Worm (Caenorhabditis elegans) whole organism, L1 larva: ENCODE measurements around the gene clec-232.
A peak's percentile ranks its signal among the peaks of the same experiment; 100 is the strongest.

ENCODE experiments used
- C04F5.9 ChIP-seq: sonication (generic microtip); optimal IDR thresholded peaks from 2 replicates; lab custom pipeline; 2016; ENCODE audit warnings: missing genetic modification characterization, missing compliant biosample characterization
- F16B12.6 ChIP-seq: fragments of 150-350 bp; optimal IDR thresholded peaks from 2 replicates; lab custom pipeline; 2014; ENCODE audit warnings: missing biosample characterization, missing genetic modification characterization
- efl-1 ChIP-seq, 4 experiments: fragments of 150-350 bp; optimal IDR thresholded peaks in 3 of 4; peaks in 1 of 4; 1 replicate in 1 of 4; 2 replicates in 3 of 4; lab custom pipeline; 2014; ENCODE audit warnings: missing biosample characterization in 2 of 4, missing genetic modification characterization in 2 of 4, missing genetic modification reagents in 2 of 4
- efl-3 ChIP-seq: fragments of 200-800 bp; sonication (Bioruptor generic); optimal IDR thresholded peaks from 2 replicates; lab custom pipeline; 2018; ENCODE audit warnings: mild to moderate bottlenecking, missing genetic modification characterization, missing compliant biosample characterization
- elt-2 ChIP-seq: sonication (generic microtip); optimal IDR thresholded peaks from 2 replicates; lab custom pipeline; 2016; ENCODE audit warnings: missing genetic modification characterization, mild to moderate bottlenecking, inconsistent platforms, missing compliant biosample characterization, missing genetic modification reagents
- fkh-10 ChIP-seq: sonication (generic microtip); optimal IDR thresholded peaks from 2 replicates; lab custom pipeline; 2017; ENCODE audit warnings: missing biosample characterization, missing genetic modification reagents, missing genetic modification characterization
- fkh-4 ChIP-seq: sonication (generic microtip); optimal IDR thresholded peaks from 2 replicates; lab custom pipeline; 2016; ENCODE audit warnings: missing compliant biosample characterization, missing genetic modification characterization, borderline replicate concordance
- fkh-8 ChIP-seq: sonication (generic microtip); optimal IDR thresholded peaks from 2 replicates; lab custom pipeline; 2016; ENCODE audit warnings: mild to moderate bottlenecking, missing genetic modification characterization, missing compliant biosample characterization
- fos-1 ChIP-seq: fragments of 150-350 bp; optimal IDR thresholded peaks from 2 replicates; lab custom pipeline; 2014; ENCODE audit warnings: missing biosample characterization, missing genetic modification characterization
- hlh-4 ChIP-seq: sonication (generic microtip); optimal IDR thresholded peaks from 2 replicates; lab custom pipeline; 2016; ENCODE audit warnings: mild to moderate bottlenecking, missing genetic modification characterization, missing compliant biosample characterization
- irx-1 ChIP-seq: sonication (generic microtip); optimal IDR thresholded peaks from 2 replicates; lab custom pipeline; 2016; ENCODE audit warnings: missing genetic modification characterization, missing compliant biosample characterization
- lin-14 ChIP-seq: fragments of 200-800 bp; sonication (Bioruptor generic); optimal IDR thresholded peaks from 2 replicates; lab custom pipeline; 2018; ENCODE audit warnings: mild to moderate bottlenecking, missing genetic modification characterization, moderate library complexity, missing compliant biosample characterization
- lir-3 ChIP-seq: sonication (generic microtip); optimal IDR thresholded peaks from 2 replicates; lab custom pipeline; 2016; ENCODE audit warnings: mild to moderate bottlenecking, missing genetic modification characterization, moderate library complexity, missing compliant biosample characterization; ENCODE audit not compliant: poor library complexity
- mab-9 ChIP-seq: fragments of 200-800 bp; sonication (Bioruptor generic); IDR thresholded peaks from 2 replicates; pipeline ENCODE4 v1.3.6; 2022; ENCODE audit warnings: missing genetic modification reagents, missing genetic modification characterization, missing compliant biosample characterization
- mdl-1 ChIP-seq, 2 experiments: fragments of 150-350 bp; optimal IDR thresholded peaks; 2 replicates each; lab custom pipeline; 2014 to 2017; ENCODE audit warnings: missing biosample characterization in 2 of 2, missing genetic modification characterization in 2 of 2, inconsistent platforms in 1 of 2
- mef-2 ChIP-seq: fragments of 150-350 bp; optimal IDR thresholded peaks from 2 replicates; lab custom pipeline; 2014; ENCODE audit warnings: missing biosample characterization, missing genetic modification characterization
- mep-1 ChIP-seq: fragments of 150-350 bp; optimal IDR thresholded peaks from 2 replicates; lab custom pipeline; 2014; ENCODE audit warnings: missing biosample characterization, missing genetic modification characterization
- nhr-11 ChIP-seq: fragments of 150-350 bp; optimal IDR thresholded peaks from 2 replicates; lab custom pipeline; 2014; ENCODE audit warnings: missing biosample characterization, missing genetic modification characterization
- nhr-12 ChIP-seq: sonication (generic microtip); optimal IDR thresholded peaks from 2 replicates; lab custom pipeline; 2017; ENCODE audit warnings: missing biosample characterization, missing genetic modification characterization
- nhr-20 ChIP-seq: sonication (generic microtip); optimal IDR thresholded peaks from 2 replicates; lab custom pipeline; 2016; ENCODE audit warnings: mild to moderate bottlenecking, missing genetic modification characterization, missing compliant biosample characterization
- nhr-90 ChIP-seq: sonication (generic microtip); optimal IDR thresholded peaks from 2 replicates; lab custom pipeline; 2016; ENCODE audit warnings: mild to moderate bottlenecking, missing genetic modification characterization, missing compliant biosample characterization; ENCODE audit not compliant: poor library complexity
- pag-3 ChIP-seq: sonication (generic microtip); optimal IDR thresholded peaks from 2 replicates; lab custom pipeline; 2017; ENCODE audit warnings: missing genetic modification characterization, mild to moderate bottlenecking, missing compliant biosample characterization, antibody characterized with exemption, borderline replicate concordance; ENCODE audit not compliant: insufficient read depth
- sox-4 ChIP-seq: sonication (generic microtip); optimal IDR thresholded peaks from 2 replicates; lab custom pipeline; 2016; ENCODE audit warnings: missing genetic modification characterization, missing compliant biosample characterization
- sup-37 ChIP-seq: fragments of 200-800 bp; sonication (Bioruptor generic); optimal IDR thresholded peaks from 2 replicates; lab custom pipeline; 2018; ENCODE audit warnings: mild to moderate bottlenecking, missing genetic modification characterization, missing compliant biosample characterization
- swsn-7 ChIP-seq: sonication (generic microtip); optimal IDR thresholded peaks from 2 replicates; lab custom pipeline; 2016; ENCODE audit warnings: missing genetic modification characterization, missing compliant biosample characterization
- tbx-2 ChIP-seq: sonication (generic microtip); optimal IDR thresholded peaks from 2 replicates; lab custom pipeline; 2016; ENCODE audit warnings: missing genetic modification characterization, missing compliant biosample characterization
- tlp-1 ChIP-seq: fragments of 150-350 bp; optimal IDR thresholded peaks from 2 replicates; lab custom pipeline; 2014; ENCODE audit warnings: missing biosample characterization, missing genetic modification characterization
- unc-30 ChIP-seq: sonication (generic microtip); optimal IDR thresholded peaks from 2 replicates; lab custom pipeline; 2017; ENCODE audit warnings: missing biosample characterization, missing genetic modification characterization
- unc-62 ChIP-seq: fragments of 150-350 bp; optimal IDR thresholded peaks from 2 replicates; lab custom pipeline; 2014; ENCODE audit warnings: missing biosample characterization, missing genetic modification reagents, missing genetic modification characterization
- vab-15 ChIP-seq: sonication (generic microtip); optimal IDR thresholded peaks from 2 replicates; lab custom pipeline; 2017; ENCODE audit warnings: missing genotype, mild to moderate bottlenecking, missing genetic modification characterization, missing compliant biosample characterization
- xbp-1 ChIP-seq: sonication (generic microtip); optimal IDR thresholded peaks from 2 replicates; lab custom pipeline; 2016; ENCODE audit warnings: missing genetic modification characterization, missing compliant biosample characterization
- zip-4 ChIP-seq: fragments of 200-800 bp; sonication (Bioruptor generic); optimal IDR thresholded peaks from 2 replicates; lab custom pipeline; 2018; ENCODE audit warnings: mild to moderate bottlenecking, missing genetic modification characterization, moderate library complexity, missing compliant biosample characterization

The clec-232 gene

DNA sequence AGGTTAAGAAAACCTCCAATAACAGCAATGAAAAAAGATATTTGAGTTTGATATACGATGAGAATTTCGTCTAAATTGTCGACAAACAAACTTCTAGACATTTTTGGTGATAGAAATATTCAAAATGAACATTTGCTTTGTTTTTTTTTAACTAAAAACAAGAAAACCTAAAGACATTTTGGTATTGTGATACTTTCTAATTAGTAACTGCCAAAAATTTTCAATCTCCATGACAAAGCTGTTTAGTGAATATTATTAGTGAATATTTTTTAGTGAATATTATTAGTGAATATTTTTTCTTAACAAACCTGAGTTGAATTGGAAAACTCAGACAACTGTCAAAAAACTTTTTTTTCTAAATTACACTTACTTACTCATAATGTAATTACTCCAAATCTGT, 35.7 kb upstream of the clec-232 start, which contains the start of gene srw-55:
Gene srw-55 (minus strand): TSS at position 101 of the 400 bp plus-strand sequence.
- TF ChIP-seq nhr-90 (tag; lab: Kevin White, UChicago) = no peak
- no peak for TF ChIP-seq fos-1 (tag; lab: Kevin White, UChicago)

DNA sequence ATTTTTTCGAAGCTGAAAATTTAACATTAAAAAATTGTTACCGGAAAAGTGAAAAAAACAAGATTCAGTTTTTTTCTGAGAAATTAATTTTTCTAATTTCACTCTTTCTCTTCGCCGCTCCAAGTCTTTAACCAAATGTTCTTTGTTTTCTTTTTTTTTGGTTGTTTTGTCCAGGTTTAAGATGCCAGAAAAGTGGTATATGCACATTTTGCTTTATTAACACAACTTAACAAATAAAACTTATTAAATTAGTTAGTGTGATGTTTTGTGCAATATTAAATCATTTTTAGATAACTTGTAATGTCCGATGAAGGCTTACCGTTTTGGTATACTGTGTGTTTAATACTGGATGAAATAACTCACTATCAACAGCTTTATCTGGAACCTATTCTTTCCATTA, 32.8 kb upstream of the clec-232 start, which contains the start of gene srw-53:
Gene srw-53 (plus strand): TSS at position 301 of the 400 bp plus-strand sequence.
- TF ChIP-seq fkh-8 (tag; lab: Kevin White, UChicago) (no peak), elt-2 (tag; lab: Kevin White, UChicago) (no peak), irx-1 (tag; lab: Kevin White, UChicago) (no peak), efl-3 (GFP tag; lab: Kevin White, UChicago) (no peak), lir-3 (no peak), nhr-11 (tag; lab: Kevin White, UChicago) (no peak), tlp-1 (no peak), sox-4 (tag; lab: Kevin White, UChicago) (no peak), mep-1 (tag; lab: Kevin White, UChicago) (no peak), sup-37 (GFP tag; lab: Kevin White, UChicago) (no peak), mdl-1 (tag; optimal IDR thresholded peaks at IDR 0.05; lab: Kevin White, UChicago) (no peak), fkh-10 (GFP tag; lab: Kevin White, UChicago) (no peak), mef-2 (tag; lab: Kevin White, UChicago) (no peak)

DNA sequence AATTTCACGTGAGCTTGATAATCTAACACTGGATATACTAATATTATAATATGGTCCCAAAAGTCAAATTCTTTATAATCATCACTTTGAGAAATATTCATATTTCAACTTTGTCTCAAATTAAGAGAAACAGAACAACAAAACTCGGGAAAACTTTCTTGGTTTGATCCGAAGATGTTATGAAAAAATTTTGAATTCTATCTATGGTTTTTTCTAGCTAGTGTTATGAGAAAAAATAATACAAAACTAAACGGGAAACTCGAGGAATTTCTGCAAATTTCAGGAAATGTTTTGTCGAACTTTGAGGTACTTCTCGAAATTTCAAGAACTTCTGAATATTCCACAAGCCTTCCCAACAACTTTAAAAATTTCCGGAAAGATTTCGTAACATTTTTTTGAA, 25.0 kb upstream of the clec-232 start, which contains the start of gene srw-59:
Gene srw-59 (minus strand): TSS at position 101 of the 400 bp plus-strand sequence.
- TF ChIP-seq hlh-4 (tag; lab: Kevin White, UChicago) (no peak), zip-4 (GFP tag; lab: Kevin White, UChicago) (no peak), pag-3 (tag; lab: Kevin White, UChicago) (no peak), nhr-20 (tag; lab: Kevin White, UChicago) (no peak)

DNA sequence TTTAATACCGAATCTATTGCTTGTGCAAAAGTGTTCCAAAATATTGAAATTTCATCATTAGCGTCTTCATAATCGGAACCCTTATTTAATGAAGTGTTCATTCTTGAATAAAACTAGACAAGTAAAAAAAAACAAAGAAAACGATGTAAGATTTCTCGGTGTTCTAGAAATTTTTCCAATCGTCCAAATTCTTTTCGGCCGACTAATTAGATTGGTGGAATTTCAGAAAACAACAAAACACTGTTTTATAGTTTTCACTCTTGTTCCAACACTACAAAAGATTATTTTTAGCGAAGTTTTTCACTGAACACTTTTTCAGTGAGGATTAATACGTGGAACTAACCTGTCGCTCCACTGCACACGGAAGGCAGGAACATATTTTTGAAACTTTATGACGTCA, 23.2 kb upstream of the clec-232 start, which contains the start of gene srw-56:
Gene srw-56 (minus strand): TSS at position 101 of the 400 bp plus-strand sequence.
- no peak for TF ChIP-seq vab-15 (tag; lab: Kevin White, UChicago)
- TF ChIP-seq efl-1 (optimal IDR thresholded peaks at IDR 0.05; lab: Kevin White, UChicago) = no peak
- peak in 1 of 2 experiments; percentile 61 for TF ChIP-seq efl-1 (GFP tag; optimal IDR thresholded peaks at IDR 0.05 in 1 of 2; lab: Kevin White, UChicago)
- TF ChIP-seq nhr-12 (tag; lab: Kevin White, UChicago) = no peak
- TF ChIP-seq lin-14 (GFP tag; lab: Kevin White, UChicago) = no peak
- TF ChIP-seq tbx-2 = no peak
- no peak for TF ChIP-seq xbp-1
- TF ChIP-seq unc-30 (tag; lab: Kevin White, UChicago) = no peak
- TF ChIP-seq C04F5.9 (tag; lab: Kevin White, UChicago) = no peak

DNA sequence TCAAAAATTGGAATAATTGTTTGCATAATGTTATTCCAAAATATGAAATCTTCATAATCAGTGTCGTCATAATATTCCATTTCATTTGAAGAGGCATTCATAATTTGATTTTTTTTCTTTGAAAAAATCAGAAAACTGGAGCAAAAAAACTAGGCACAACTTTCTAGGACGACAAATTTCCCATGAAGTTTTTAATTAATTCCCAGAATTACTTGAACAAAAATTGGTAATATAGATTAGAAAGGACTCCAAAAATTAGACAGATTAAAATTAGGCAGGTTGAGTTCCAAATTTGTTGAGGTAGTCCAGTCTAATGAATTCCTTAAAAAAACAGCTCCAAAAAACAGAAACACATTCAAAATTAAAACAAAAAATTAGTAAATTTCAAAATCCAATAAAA, 21.0 kb upstream of the clec-232 start, which contains the start of gene srw-57:
Gene srw-57 (minus strand): TSS at position 101 of the 400 bp plus-strand sequence.
- TF ChIP-seq unc-62 (no peak), F16B12.6 (tag; lab: Kevin White, UChicago) (no peak), sup-37 (GFP tag; lab: Kevin White, UChicago) (no peak), swsn-7 (tag; lab: Kevin White, UChicago) (no peak), fkh-4 (tag; lab: Kevin White, UChicago) (no peak), mab-9 (no peak), zip-4 (GFP tag; lab: Kevin White, UChicago) (no peak), tlp-1 (no peak)
